Fruit fly (Drosophila melanogaster) whole organism, embryonic: Measurements from ENCODE around the gene abs.

Experiments
- Atf3 ChIP-seq: fragments of 200-800 bp; sonication (Bioruptor generic); optimal IDR thresholded peaks from 3 replicates; lab custom pipeline; 2016; ENCODE audit warnings: missing biosample characterization, missing genetic modification characterization
- Bteb2 ChIP-seq: fragments of 200-800 bp; sonication (Bioruptor generic); optimal IDR thresholded peaks from 2 replicates; lab custom pipeline; 2016; ENCODE audit warnings: missing biosample characterization, missing genetic modification characterization
- CG10147 ChIP-seq: fragments of 200-800 bp; sonication (Bioruptor generic); optimal IDR thresholded peaks from 2 replicates; lab custom pipeline; 2019; ENCODE audit warnings: missing biosample characterization, mild to moderate bottlenecking, missing genetic modification characterization, moderate library complexity
- CG11085 ChIP-seq: fragments of 200-800 bp; sonication (Bioruptor generic); IDR thresholded peaks from 2 replicates; pipeline ENCODE4 v1.3.6; 2022; ENCODE audit warnings: missing biosample characterization, missing genetic modification characterization
- CG11504 ChIP-seq: fragments of 200-800 bp; sonication (Bioruptor generic); optimal IDR thresholded peaks from 3 replicates; lab custom pipeline; 2019; ENCODE audit warnings: missing biosample characterization, mild to moderate bottlenecking, missing genetic modification characterization, moderate library complexity
- CG11696 ChIP-seq: fragments of 200-800 bp; sonication (Bioruptor generic); IDR thresholded peaks from 2 replicates; pipeline ENCODE4 v1.3.6; 2022; ENCODE audit warnings: missing biosample characterization, missing genetic modification characterization
- CG12071 ChIP-seq: fragments of 200-800 bp; sonication (Bioruptor generic); optimal IDR thresholded peaks from 3 replicates; lab custom pipeline; 2018; ENCODE audit warnings: missing biosample characterization, mild to moderate bottlenecking, missing genetic modification characterization
- CG15601 ChIP-seq: fragments of 200-800 bp; sonication (Bioruptor generic); optimal IDR thresholded peaks from 3 replicates; lab custom pipeline; 2019; ENCODE audit warnings: missing biosample characterization, mild to moderate bottlenecking, missing genetic modification characterization, moderate library complexity
- CG17361 ChIP-seq: fragments of 200-800 bp; sonication (Bioruptor generic); IDR thresholded peaks from 3 replicates; pipeline ENCODE4 v1.3.6; 2022; ENCODE audit warnings: missing biosample characterization, missing genetic modification characterization
- CG30403 ChIP-seq: fragments of 200-800 bp; sonication (Bioruptor generic); optimal IDR thresholded peaks from 3 replicates; lab custom pipeline; 2016; ENCODE audit warnings: missing biosample characterization, missing genetic modification characterization
- CG33557 ChIP-seq: fragments of 200-800 bp; sonication (Bioruptor generic); optimal IDR thresholded peaks from 2 replicates; lab custom pipeline; 2019; ENCODE audit warnings: missing biosample characterization, mild to moderate bottlenecking, missing genetic modification characterization, moderate library complexity
- CG43689 ChIP-seq: fragments of 200-800 bp; sonication (Bioruptor generic); IDR thresholded peaks from 2 replicates; pipeline ENCODE4 v1.3.6; 2022; ENCODE audit warnings: missing biosample characterization, missing genetic modification characterization
- CG4404 ChIP-seq: fragments of 200-800 bp; sonication (Bioruptor generic); IDR thresholded peaks from 2 replicates; pipeline ENCODE4 v1.3.6; 2022; ENCODE audit warnings: missing biosample characterization, missing genetic modification characterization
- CG4730 ChIP-seq: fragments of 200-800 bp; sonication (Bioruptor generic); IDR thresholded peaks from 2 replicates; pipeline ENCODE4 v1.3.6; 2022; ENCODE audit warnings: missing biosample characterization, missing genetic modification characterization
- CG6272 ChIP-seq: fragments of 200-800 bp; sonication (Bioruptor generic); IDR thresholded peaks from 2 replicates; pipeline ENCODE4 v1.3.6; 2022; ENCODE audit warnings: missing biosample characterization, missing genetic modification characterization
- CG6813 ChIP-seq: fragments of 200-800 bp; sonication (Bioruptor generic); optimal IDR thresholded peaks from 2 replicates; lab custom pipeline; 2017; ENCODE audit warnings: missing biosample characterization, missing genetic modification characterization, mild to moderate bottlenecking, moderate library complexity, missing genetic modification reagents
- CG8765 ChIP-seq: fragments of 200-800 bp; sonication (Bioruptor generic); IDR thresholded peaks from 2 replicates; pipeline ENCODE4 v1.3.6; 2022; ENCODE audit warnings: missing biosample characterization, missing genetic modification characterization
- CG8924 ChIP-seq: fragments of 200-800 bp; optimal IDR thresholded peaks from 3 replicates; lab custom pipeline; 2019; ENCODE audit warnings: missing biosample characterization, mild to moderate bottlenecking, missing genetic modification characterization, moderate library complexity
- CkIIα-i1 ChIP-seq: fragments of 200-800 bp; sonication (Bioruptor generic); IDR thresholded peaks from 2 replicates; pipeline ENCODE4 v1.3.6; 2022; ENCODE audit warnings: missing biosample characterization, missing genetic modification characterization
- CrebB ChIP-seq: fragments of 200-800 bp; sonication (Bioruptor generic); optimal IDR thresholded peaks from 3 replicates; lab custom pipeline; 2018; ENCODE audit warnings: missing biosample characterization, mild to moderate bottlenecking, missing genetic modification characterization
- Gsc ChIP-seq: fragments of 200-800 bp; sonication (Bioruptor generic); IDR thresholded peaks from 2 replicates; pipeline ENCODE4 v1.3.6; 2022; ENCODE audit warnings: missing biosample characterization, missing genetic modification characterization
- HLH4C ChIP-seq: fragments of 200-800 bp; sonication (Bioruptor generic); IDR thresholded peaks from 3 replicates; pipeline ENCODE4 v1.3.6; 2022; ENCODE audit warnings: missing biosample characterization, missing genetic modification characterization; ENCODE audit not compliant: partially characterized antibody
- Hr78 ChIP-seq, 2 experiments: fragments of 200-800 bp in 1 of 2; fragments of >200 bp in 1 of 2; sonication (Bioruptor generic) in 1 of 2; optimal IDR thresholded peaks; 2 replicates each; lab custom pipeline; 2017 to 2019; ENCODE audit warnings: missing biosample characterization in 2 of 2, missing genetic modification characterization in 2 of 2, mild to moderate bottlenecking in 1 of 2, moderate library complexity in 1 of 2
- MESR4 ChIP-seq: fragments of 200-800 bp; sonication (Bioruptor generic); optimal IDR thresholded peaks from 2 replicates; lab custom pipeline; 2018; ENCODE audit warnings: missing biosample characterization, mild to moderate bottlenecking, missing genetic modification characterization, moderate library complexity
- MTF-1 ChIP-seq: fragments of 200-800 bp; sonication (Bioruptor generic); optimal IDR thresholded peaks from 2 replicates; lab custom pipeline; 2018; ENCODE audit warnings: missing biosample characterization, mild to moderate bottlenecking, missing genetic modification characterization, borderline replicate concordance
- Max ChIP-seq: fragments of 200-800 bp; sonication (Bioruptor generic); optimal IDR thresholded peaks from 2 replicates; lab custom pipeline; 2016; ENCODE audit warnings: missing biosample characterization, mild to moderate bottlenecking, missing genetic modification characterization
- Optix ChIP-seq: fragments of 200-800 bp; sonication (Bioruptor generic); IDR thresholded peaks from 3 replicates; pipeline ENCODE4 v1.3.6; 2022; ENCODE audit warnings: missing biosample characterization, missing genetic modification characterization
- Side ChIP-seq: fragments of 200-800 bp; sonication (Bioruptor generic); optimal IDR thresholded peaks from 2 replicates; lab custom pipeline; 2016; ENCODE audit warnings: missing biosample characterization, missing genetic modification characterization
- Trl ChIP-seq, 3 experiments: fragments of >200 bp in 2 of 3; fragments of 200-800 bp in 1 of 3; sonication (Bioruptor generic) in 1 of 3; optimal IDR thresholded peaks; 2 replicates in 1 of 3; 3 replicates in 2 of 3; lab custom pipeline; 2016 to 2017; ENCODE audit warnings: missing biosample characterization in 1 of 3, missing genetic modification characterization in 1 of 3
- ara ChIP-seq: fragments of 200-800 bp; sonication (Bioruptor generic); IDR thresholded peaks from 2 replicates; pipeline ENCODE4 v1.3.6; 2022; ENCODE audit warnings: missing biosample characterization, missing genetic modification characterization
- bbx ChIP-seq: fragments of 200-800 bp; sonication (Bioruptor generic); IDR thresholded peaks from 2 replicates; pipeline ENCODE4 v1.3.6; 2022; ENCODE audit warnings: missing biosample characterization, missing genetic modification characterization; ENCODE audit not compliant: partially characterized antibody
- croc ChIP-seq: fragments of 200-800 bp; sonication (Bioruptor generic); conservative IDR thresholded peaks from 3 replicates; pipeline ENCODE4 v1.3.6; 2022; ENCODE audit warnings: missing biosample characterization, missing genetic modification characterization
- fd3F ChIP-seq: fragments of 200-800 bp; sonication (Bioruptor generic); optimal IDR thresholded peaks from 2 replicates; lab custom pipeline; 2018; ENCODE audit warnings: missing biosample characterization, mild to moderate bottlenecking, missing genetic modification characterization, moderate library complexity
- gem ChIP-seq: fragments of 200-800 bp; sonication (Bioruptor generic); optimal IDR thresholded peaks from 2 replicates; lab custom pipeline; 2019; ENCODE audit warnings: missing biosample characterization, mild to moderate bottlenecking, missing genetic modification characterization, moderate library complexity
- gfzf ChIP-seq: fragments of 200-800 bp; sonication (Bioruptor generic); optimal IDR thresholded peaks from 2 replicates; lab custom pipeline; 2016; ENCODE audit warnings: missing biosample characterization, mild to moderate bottlenecking, missing genetic modification characterization, moderate library complexity
- grn ChIP-seq: fragments of 200-800 bp; sonication (Bioruptor generic); optimal IDR thresholded peaks from 3 replicates; lab custom pipeline; 2017; ENCODE audit warnings: missing biosample characterization, missing genetic modification characterization
- lov ChIP-seq, 2 experiments: fragments of 200-800 bp in 1 of 2; fragments of >200 bp in 1 of 2; sonication (Bioruptor generic) in 1 of 2; IDR thresholded peaks in 1 of 2; optimal IDR thresholded peaks in 1 of 2; 2 replicates in 1 of 2; 3 replicates in 1 of 2; pipeline versions ENCODE4 v1.3.6 to Lab custom; 2017 to 2022; ENCODE audit warnings: missing biosample characterization in 1 of 2, missing genetic modification characterization in 1 of 2
- mld ChIP-seq: fragments of 200-800 bp; sonication (Bioruptor generic); IDR thresholded peaks from 3 replicates; pipeline ENCODE4 v1.3.6; 2022; ENCODE audit warnings: missing biosample characterization, missing genetic modification characterization; ENCODE audit not compliant: partially characterized antibody
- org-1 ChIP-seq: fragments of 200-800 bp; sonication (Bioruptor generic); optimal IDR thresholded peaks from 2 replicates; lab custom pipeline; 2017; ENCODE audit warnings: missing biosample characterization, missing genetic modification characterization
- pfk ChIP-seq: fragments of 200-800 bp; sonication (Bioruptor generic); optimal IDR thresholded peaks from 2 replicates; lab custom pipeline; 2018; ENCODE audit warnings: missing biosample characterization, mild to moderate bottlenecking, missing genetic modification characterization, moderate library complexity
- pros ChIP-seq: fragments of 200-800 bp; sonication (Bioruptor generic); optimal IDR thresholded peaks from 3 replicates; lab custom pipeline; 2019; ENCODE audit warnings: missing biosample characterization, mild to moderate bottlenecking, missing genetic modification characterization, moderate library complexity
- repo ChIP-seq: fragments of 200-800 bp; sonication (Bioruptor generic); optimal IDR thresholded peaks from 2 replicates; lab custom pipeline; 2016; ENCODE audit warnings: missing biosample characterization, missing genetic modification characterization
- row ChIP-seq: fragments of 200-800 bp; sonication (Bioruptor generic); IDR thresholded peaks from 3 replicates; pipeline ENCODE4 v1.3.6; 2022; ENCODE audit warnings: missing biosample characterization, missing genetic modification characterization
- salm ChIP-seq: fragments of 200-800 bp; sonication (Bioruptor generic); optimal IDR thresholded peaks from 2 replicates; lab custom pipeline; 2018; ENCODE audit warnings: missing biosample characterization, mild to moderate bottlenecking, missing genetic modification characterization
- schlank ChIP-seq: fragments of 200-800 bp; sonication (Bioruptor generic); optimal IDR thresholded peaks from 2 replicates; lab custom pipeline; 2018; ENCODE audit warnings: missing biosample characterization, mild to moderate bottlenecking, missing genetic modification characterization
- tll ChIP-seq, 2 experiments: fragments of 200-800 bp in 1 of 2; fragments of >200 bp in 1 of 2; sonication (Bioruptor generic) in 1 of 2; optimal IDR thresholded peaks; 2 replicates each; lab custom pipeline; 2017 to 2019; ENCODE audit warnings: missing biosample characterization in 2 of 2, missing genetic modification characterization in 2 of 2, mild to moderate bottlenecking in 1 of 2, moderate library complexity in 1 of 2
- twi ChIP-seq: fragments of 200-800 bp; optimal IDR thresholded peaks from 2 replicates; lab custom pipeline; 2019; ENCODE audit warnings: missing biosample characterization, mild to moderate bottlenecking, missing genetic modification characterization, moderate library complexity

abs gene

dm6 chr3R:4229137-4229764 is 3.6 kb upstream of the abs start, which contains the start of gene DhpD (continued):
- TF ChIP-seq ara (GFP tag; lab: Robert Waterston, UW), result peak; percentile 76
- TF ChIP-seq CG33557 (GFP tag; lab: Kevin White, UChicago), result no peak
- no peak for TF ChIP-seq gem (tag; lab: Kevin White, UChicago)
- TF ChIP-seq CG11504 (tag; lab: Kevin White, UChicago), result no peak
- TF ChIP-seq CG12071 (GFP tag; lab: Kevin White, UChicago), result no peak
- 0 out of 2 replicates have a peak, but pooled peaks have one; percentile 35 for TF ChIP-seq CG8765 (GFP tag; lab: Robert Waterston, UW)
- TF ChIP-seq fd3F (GFP tag; lab: Kevin White, UChicago), result peak; percentile 55
- no peak for TF ChIP-seq Atf3 (GFP tag; lab: Kevin White, UChicago)
- peak; percentile 78 for TF ChIP-seq CG17361 (GFP tag; lab: Robert Waterston, UW)
- TF ChIP-seq HLH4C, result peak; percentile 93
- peak; percentile 2 for TF ChIP-seq twi (tag; lab: Kevin White, UChicago)
- no peak for TF ChIP-seq CG15601 (tag; lab: Kevin White, UChicago)
- no peak for TF ChIP-seq tll (GFP tag; optimal IDR thresholded peaks at IDR 0.05; lab: Kevin White, UChicago)
- TF ChIP-seq org-1 (GFP tag; lab: Kevin White, UChicago), result peak; percentile 6
- peak; percentile 78 for TF ChIP-seq CG11085
- TF ChIP-seq CkIIα-i1 (GFP tag; lab: Robert Waterston, UW), result no peak
- peak; percentile 75 for TF ChIP-seq CG30403 (GFP tag; lab: Kevin White, UChicago)
- no peak for TF ChIP-seq Optix (GFP tag; lab: Robert Waterston, UW)
- peak; percentile 42 for TF ChIP-seq pfk (GFP tag; lab: Kevin White, UChicago)
- no peak for TF ChIP-seq pros (GFP tag; lab: Kevin White, UChicago)
- peak; percentile 1 for TF ChIP-seq schlank (tag; lab: Kevin White, UChicago)
- TF ChIP-seq gfzf (GFP tag; lab: Kevin White, UChicago), result no peak
- TF ChIP-seq CrebB (tag; lab: Kevin White, UChicago), result no peak
- TF ChIP-seq Max (GFP tag; lab: Kevin White, UChicago), result peak; percentile 71
- TF ChIP-seq lov (optimal IDR thresholded peaks at IDR 0.05; lab: Kevin White, UChicago), result no peak
- TF ChIP-seq lov (GFP tag; IDR thresholded peaks at IDR 0.05; lab: Robert Waterston, UW), result peak; percentile 78; the same call in 2 of the 3 replicates
- no peak for TF ChIP-seq CG11696 (GFP tag; lab: Robert Waterston, UW)
- TF ChIP-seq MTF-1 (GFP tag; lab: Kevin White, UChicago), result no peak
- peak; percentile 56 for TF ChIP-seq Bteb2
- peak; percentile 51; the same call in 1 of the 2 replicates for TF ChIP-seq CG43689 (GFP tag; lab: Robert Waterston, UW)
- peak; percentile 53; the same call in 1 of the 2 replicates for TF ChIP-seq CG4404 (GFP tag; lab: Robert Waterston, UW)
- peak; percentile 42; the same call in 2 of the 3 replicates for TF ChIP-seq croc
- no peak for TF ChIP-seq salm
- TF ChIP-seq CG6272 (GFP tag; lab: Robert Waterston, UW), result peak; percentile 67; the same call in 1 of the 2 replicates
- TF ChIP-seq grn, result peak; percentile 29
- peak; percentile 85 for TF ChIP-seq mld (GFP tag; lab: Robert Waterston, UW)
- no peak for TF ChIP-seq Trl (optimal IDR thresholded peaks at IDR 0.05; lab: Kevin White, UChicago)
- peak; percentile 13 for TF ChIP-seq Trl (GFP tag; optimal IDR thresholded peaks at IDR 0.05; lab: Kevin White, UChicago)
- peak; percentile 56 for TF ChIP-seq CG6813 (GFP tag; lab: Kevin White, UChicago)
- no peak for TF ChIP-seq Side (GFP tag; lab: Kevin White, UChicago)
- TF ChIP-seq Gsc (GFP tag; lab: Robert Waterston, UW), result no peak
- peak; percentile 93 for TF ChIP-seq bbx (GFP tag; lab: Robert Waterston, UW)
- TF ChIP-seq CG8924, result no peak
- no peak for TF ChIP-seq Hr78 (GFP tag; optimal IDR thresholded peaks at IDR 0.05; lab: Kevin White, UChicago)
- TF ChIP-seq repo, result no peak
- peak; percentile 99 for TF ChIP-seq CG10147
- peak; percentile 2 for TF ChIP-seq MESR4 (GFP tag; lab: Kevin White, UChicago)
- TF ChIP-seq row (GFP tag; lab: Robert Waterston, UW), result peak; percentile 88
- peak; percentile 36; the same call in 1 of the 2 replicates for TF ChIP-seq CG4730 (GFP tag; lab: Robert Waterston, UW)
